Worm (Caenorhabditis elegans) whole organism, early embryonic: ENCODE data around the gene mtcu-2.

ENCODE experiments used
- B0310.2 ChIP-seq: sonication (generic microtip); optimal IDR thresholded peaks from 2 replicates; lab custom pipeline; 2016; ENCODE audit warnings: mild to moderate bottlenecking, missing genetic modification characterization, missing compliant biosample characterization
- F13C5.2 ChIP-seq: sonication (generic microtip); optimal IDR thresholded peaks from 2 replicates; lab custom pipeline; 2017; ENCODE audit warnings: mild to moderate bottlenecking, missing genetic modification characterization, inconsistent platforms, missing compliant biosample characterization
- aly-1 ChIP-seq: sonication (generic microtip); optimal IDR thresholded peaks from 2 replicates; lab custom pipeline; 2016; ENCODE audit warnings: missing genetic modification characterization, missing compliant biosample characterization
- ama-1 ChIP-seq: fragments of 150-350 bp; optimal IDR thresholded peaks from 2 replicates; lab custom pipeline; 2014
- ceh-13 ChIP-seq: fragments of 200-800 bp; sonication (Bioruptor generic); optimal IDR thresholded peaks from 2 replicates; lab custom pipeline; 2018; ENCODE audit warnings: mild to moderate bottlenecking, missing genetic modification characterization, missing compliant biosample characterization
- ceh-36 ChIP-seq: sonication (generic microtip); optimal IDR thresholded peaks from 2 replicates; lab custom pipeline; 2016; ENCODE audit warnings: missing genetic modification characterization, inconsistent platforms, missing compliant biosample characterization
- ets-7 ChIP-seq: sonication (generic microtip); optimal IDR thresholded peaks from 2 replicates; lab custom pipeline; 2016; ENCODE audit warnings: missing genotype, missing genetic modification characterization, missing compliant biosample characterization
- flt-1 ChIP-seq: fragments of 200-800 bp; sonication (Bioruptor generic); IDR thresholded peaks from 2 replicates; pipeline ENCODE4 v1.3.6; 2022; ENCODE audit warnings: missing genetic modification characterization, missing compliant biosample characterization
- hmbx-1 ChIP-seq: sonication (generic microtip); optimal IDR thresholded peaks from 2 replicates; lab custom pipeline; 2016; ENCODE audit warnings: mild to moderate bottlenecking, missing genetic modification characterization, missing compliant biosample characterization
- hmg-4 ChIP-seq: fragments of 200-800 bp; sonication (Bioruptor generic); optimal IDR thresholded peaks from 2 replicates; lab custom pipeline; 2018; ENCODE audit warnings: mild to moderate bottlenecking, missing genetic modification characterization, missing compliant biosample characterization
- hnd-1 ChIP-seq: sonication (generic microtip); optimal IDR thresholded peaks from 2 replicates; lab custom pipeline; 2016; ENCODE audit warnings: missing genetic modification characterization, missing compliant biosample characterization
- pes-1 ChIP-seq: fragments of 200-800 bp; sonication (Bioruptor generic); IDR thresholded peaks from 2 replicates; pipeline ENCODE4 v1.3.6; 2022; ENCODE audit warnings: missing genetic modification reagents, missing genetic modification characterization, missing compliant biosample characterization
- scrt-1 ChIP-seq: fragments of 200-800 bp; sonication (Bioruptor generic); IDR thresholded peaks from 2 replicates; pipeline ENCODE4 v1.3.6; 2022; ENCODE audit warnings: missing genetic modification characterization, missing compliant biosample characterization
- sea-1 ChIP-seq: fragments of 200-800 bp; sonication (Bioruptor generic); conservative IDR thresholded peaks from 2 replicates; pipeline ENCODE4 v1.3.6; 2022; ENCODE audit warnings: missing genetic modification characterization, missing compliant biosample characterization
- tbx-11 ChIP-seq: fragments of 200-800 bp; sonication (Bioruptor generic); IDR thresholded peaks from 2 replicates; pipeline ENCODE4 v1.3.6; 2022; ENCODE audit warnings: missing genetic modification characterization, missing compliant biosample characterization
- tbx-37 ChIP-seq: fragments of 200-800 bp; sonication (Bioruptor generic); conservative IDR thresholded peaks from 2 replicates; pipeline ENCODE4 v1.3.6; 2022; ENCODE audit warnings: missing genetic modification reagents, missing genetic modification characterization, missing compliant biosample characterization
- tra-4 ChIP-seq: sonication (generic microtip); optimal IDR thresholded peaks from 2 replicates; lab custom pipeline; 2017; ENCODE audit warnings: missing genetic modification characterization, missing compliant biosample characterization

The mtcu-2 gene

DNA sequence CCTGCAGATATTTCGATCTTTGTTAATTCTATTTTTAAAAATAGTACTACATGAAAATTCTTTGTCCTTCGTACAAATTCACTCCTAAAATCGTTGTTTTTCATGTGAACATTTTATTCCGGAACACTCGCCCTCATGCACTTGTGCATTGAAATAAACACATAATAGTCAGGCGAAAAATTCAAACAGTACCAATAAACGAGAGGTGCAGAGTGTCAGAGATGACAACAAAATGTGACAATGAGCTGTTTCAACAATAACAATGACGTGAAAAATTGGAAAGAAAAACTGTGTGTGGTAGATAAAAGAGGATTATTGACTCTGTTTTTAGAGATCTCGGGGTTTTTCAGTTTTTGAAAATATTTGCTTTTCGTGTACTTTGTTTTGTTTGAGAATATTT, 4.8 kb downstream of the mtcu-2 start, which contains the start of gene F52H3.6:
Gene F52H3.6 (minus strand): TSS at position 228 of the 400 bp plus-strand sequence.
- TF ChIP-seq tra-4 (tag; lab: Kevin White, UChicago): no peak
- no peak for TF ChIP-seq B0310.2 (tag; lab: Kevin White, UChicago)
- no peak for TF ChIP-seq scrt-1 (GFP tag; lab: Robert Waterston, UW)
- no peak for TF ChIP-seq ceh-13 (GFP tag; lab: Kevin White, UChicago)
- no peak for TF ChIP-seq tbx-11
- no peak for TF ChIP-seq hmbx-1 (tag; lab: Kevin White, UChicago)
- TF ChIP-seq pes-1: no peak
- no peak for TF ChIP-seq ama-1 (lab: Kevin White, UChicago)
- no peak for TF ChIP-seq hmg-4 (GFP tag; lab: Kevin White, UChicago)
- no peak for TF ChIP-seq aly-1 (tag; lab: Kevin White, UChicago)
- no peak for TF ChIP-seq sea-1 (GFP tag; lab: Robert Waterston, UW)
- no peak for TF ChIP-seq ets-7 (tag; lab: Kevin White, UChicago)
- TF ChIP-seq ceh-36 (tag; lab: Kevin White, UChicago): no peak
- no peak for TF ChIP-seq flt-1
- no peak for TF ChIP-seq hnd-1
- TF ChIP-seq tbx-37 (GFP tag; lab: Robert Waterston, UW): no peak

DNA sequence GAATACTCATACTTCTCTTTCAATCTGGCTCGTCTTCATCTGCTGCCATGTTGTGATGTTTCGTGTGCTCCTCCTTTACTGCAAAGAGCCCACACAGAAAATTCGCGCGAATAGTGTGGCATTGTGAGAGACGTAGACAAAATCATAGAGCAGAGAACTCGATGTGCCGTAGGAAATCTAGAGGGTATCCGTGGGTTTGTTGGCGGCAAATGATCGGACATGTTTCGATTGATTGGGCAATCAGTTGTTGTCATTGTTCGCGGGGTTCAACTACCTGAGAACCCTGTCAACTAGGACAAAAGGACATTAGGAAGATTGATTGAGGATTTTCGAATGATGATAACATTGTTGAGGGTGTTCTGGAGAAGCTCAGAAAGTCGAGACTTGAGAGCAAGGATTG, 8.0 kb downstream of the mtcu-2 start:
- TF ChIP-seq hmg-4 (GFP tag; lab: Kevin White, UChicago) (no peak), hmbx-1 (tag; lab: Kevin White, UChicago) (no peak), pes-1 (no peak), flt-1 (no peak)

DNA sequence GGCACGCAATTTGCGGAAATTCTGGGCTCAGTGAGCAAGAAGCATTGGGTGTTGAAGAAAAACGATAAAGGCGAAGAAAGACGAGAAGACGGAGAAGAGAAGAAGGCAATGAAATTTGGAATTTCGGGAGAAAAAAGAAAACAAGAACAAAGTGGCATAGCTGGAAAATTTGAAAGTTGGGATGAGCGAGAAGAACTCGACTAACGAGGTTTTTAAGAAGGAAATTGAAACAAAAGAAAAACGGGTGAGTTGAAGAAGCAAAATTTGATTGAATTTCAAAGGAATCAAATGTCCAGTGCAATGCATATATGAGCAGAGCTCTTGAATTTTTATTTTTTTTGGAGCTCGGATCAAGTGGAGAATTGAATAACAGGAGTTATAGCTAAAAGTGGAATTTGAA, 11.3 kb downstream of the mtcu-2 start:
- TF ChIP-seq aly-1 (tag; lab: Kevin White, UChicago) (no peak), tbx-11 (no peak), ama-1 (lab: Kevin White, UChicago) (no peak), ceh-36 (tag; lab: Kevin White, UChicago) (no peak), hmbx-1 (tag; lab: Kevin White, UChicago) (no peak), hmg-4 (GFP tag; lab: Kevin White, UChicago) (no peak), scrt-1 (GFP tag; lab: Robert Waterston, UW) (no peak), pes-1 (no peak), B0310.2 (tag; lab: Kevin White, UChicago) (no peak), flt-1 (no peak), F13C5.2 (tag; lab: Kevin White, UChicago) (no peak), hnd-1 (no peak)

DNA sequence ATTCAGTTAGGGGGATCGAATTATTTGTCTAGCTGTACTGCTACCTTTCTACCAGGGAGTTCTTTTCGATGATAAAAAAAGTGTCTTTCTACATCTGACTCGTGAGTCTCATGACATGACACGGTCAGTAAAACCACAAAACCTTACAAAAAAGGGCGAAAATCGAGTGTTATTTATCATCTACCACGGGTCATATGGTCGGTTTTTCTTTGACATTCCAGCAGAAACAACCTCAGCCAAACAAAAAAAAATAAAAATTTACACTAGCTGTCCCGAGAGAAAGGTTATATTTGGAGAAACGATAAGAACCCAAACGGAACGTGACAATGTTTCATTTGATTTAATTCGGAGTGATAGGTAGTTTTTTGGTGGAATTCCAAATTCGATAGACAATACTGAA, 13.3 kb downstream of the mtcu-2 start:
- no peak for TF ChIP-seq ceh-36 (tag; lab: Kevin White, UChicago)

DNA sequence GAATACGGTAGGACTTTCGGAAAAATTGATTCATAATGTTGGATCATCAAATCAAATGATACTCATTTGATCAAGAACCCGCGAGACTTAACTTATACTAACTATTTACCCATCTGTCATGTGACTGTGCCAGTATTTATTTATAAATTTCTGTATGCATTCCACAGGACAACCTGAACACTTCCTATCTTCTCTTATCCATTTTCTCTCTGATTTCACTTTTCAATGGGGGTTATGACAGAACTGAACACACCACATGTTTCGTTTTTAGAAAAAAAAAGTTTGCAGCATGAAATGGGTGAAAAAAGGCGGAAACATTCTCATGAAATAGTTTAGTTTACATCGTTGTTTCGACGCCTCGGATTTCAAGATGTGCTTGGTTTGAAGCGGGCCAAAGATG, 15.5 kb downstream of the mtcu-2 start:
- TF ChIP-seq scrt-1 (GFP tag; lab: Robert Waterston, UW): no peak
- TF ChIP-seq B0310.2 (tag; lab: Kevin White, UChicago): no peak
- no peak for TF ChIP-seq ama-1 (lab: Kevin White, UChicago)
- no peak for TF ChIP-seq ceh-13 (GFP tag; lab: Kevin White, UChicago)

DNA sequence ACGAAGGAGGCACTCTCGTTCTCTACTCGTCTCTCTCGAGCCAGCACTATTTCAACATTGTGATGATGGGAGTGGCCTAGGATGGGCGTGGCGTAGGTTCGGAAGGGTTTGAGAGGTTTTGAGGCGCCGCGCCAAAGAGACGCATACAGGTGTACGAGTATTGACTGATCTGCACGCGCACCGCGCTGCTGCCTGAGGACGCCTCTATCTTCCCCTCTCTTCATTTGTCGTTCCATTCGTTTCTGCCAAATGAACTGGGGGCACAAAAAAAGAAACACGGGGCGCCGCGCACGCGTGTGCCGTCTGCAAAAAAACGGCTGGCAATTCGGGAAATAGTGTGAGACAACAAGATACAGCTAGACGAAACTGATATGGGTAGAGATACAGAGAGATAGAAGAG, 17.0 kb downstream of the mtcu-2 start, which contains the start of gene lec-2:
Gene lec-2 (minus strand): TSS at position 171 of the 400 bp plus-strand sequence.
- TF ChIP-seq scrt-1 (GFP tag; lab: Robert Waterston, UW): no peak
- TF ChIP-seq tbx-11: no peak
- TF ChIP-seq aly-1 (tag; lab: Kevin White, UChicago): peak; percentile 0
- no peak for TF ChIP-seq flt-1
- no peak for TF ChIP-seq tbx-37 (GFP tag; lab: Robert Waterston, UW)

DNA sequence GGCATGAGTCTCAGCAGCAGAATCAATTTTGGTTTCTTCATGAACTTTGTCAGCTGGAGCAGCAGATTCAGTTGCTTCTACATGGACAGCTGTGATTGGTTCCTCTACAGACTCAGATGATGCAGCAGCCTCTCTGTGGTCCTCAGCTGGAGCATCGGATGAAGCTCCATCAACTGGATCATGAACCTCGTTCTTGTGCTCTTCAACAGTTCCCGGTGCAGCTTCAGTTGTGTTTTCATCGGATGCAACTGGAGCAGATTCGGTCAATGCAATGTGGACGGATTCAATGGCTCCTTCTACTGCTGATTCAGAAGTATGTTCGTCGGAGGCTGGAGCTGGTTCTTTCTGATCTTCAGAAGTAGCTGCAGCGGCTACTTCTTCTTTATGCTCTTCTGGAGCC, 18.6 kb downstream of the mtcu-2 start:
- TF ChIP-seq hmg-4 (GFP tag; lab: Kevin White, UChicago) (no peak), tra-4 (tag; lab: Kevin White, UChicago) (no peak), pes-1 (no peak), tbx-37 (GFP tag; lab: Robert Waterston, UW) (no peak), F13C5.2 (tag; lab: Kevin White, UChicago) (no peak), tbx-11 (no peak), sea-1 (GFP tag; lab: Robert Waterston, UW) (no peak), hmbx-1 (tag; lab: Kevin White, UChicago) (no peak)

DNA sequence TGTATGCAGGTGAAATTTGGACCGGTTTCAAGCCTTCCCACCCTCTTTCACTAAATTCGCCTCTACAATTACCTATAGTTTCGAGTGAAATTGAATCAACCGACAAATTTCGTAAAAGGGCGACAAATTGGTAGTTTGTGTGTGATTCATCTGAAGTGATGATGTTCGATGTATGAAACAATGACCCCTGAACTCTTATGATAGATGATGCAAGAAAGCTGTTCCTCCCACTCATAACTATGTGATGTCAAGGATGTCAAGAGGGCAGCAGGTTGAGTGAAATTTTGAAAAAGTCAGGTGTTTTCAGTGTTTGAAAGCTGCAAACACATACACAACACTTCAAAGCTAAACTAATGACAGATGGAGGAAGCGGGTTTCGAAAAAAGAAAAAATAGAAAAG, 20.5 kb downstream of the mtcu-2 start:
- TF ChIP-seq tbx-11 (no peak), flt-1 (no peak), ceh-13 (GFP tag; lab: Kevin White, UChicago) (no peak), F13C5.2 (tag; lab: Kevin White, UChicago) (no peak), scrt-1 (GFP tag; lab: Robert Waterston, UW) (no peak), tbx-37 (GFP tag; lab: Robert Waterston, UW) (no peak), ets-7 (tag; lab: Kevin White, UChicago) (no peak), B0310.2 (tag; lab: Kevin White, UChicago) (no peak), pes-1 (no peak), hmbx-1 (tag; lab: Kevin White, UChicago) (no peak), aly-1 (tag; lab: Kevin White, UChicago) (no peak), hmg-4 (GFP tag; lab: Kevin White, UChicago) (no peak), sea-1 (GFP tag; lab: Robert Waterston, UW) (no peak), hnd-1 (no peak), ama-1 (lab: Kevin White, UChicago) (no peak), tra-4 (tag; lab: Kevin White, UChicago) (no peak), ceh-36 (tag; lab: Kevin White, UChicago) (no peak)
